Worm (Caenorhabditis elegans): ENCODE results near the gene nfki-1.

ce11 chrX:15347680-15348079 is 7.4 kb upstream of the nfki-1 start:
- TF ChIP-seq ceh-83 (GFP tag; optimal IDR thresholded peaks at IDR 0.05): peak; percentile 47
- no peak for TF ChIP-seq lsy-2 (tag; optimal IDR thresholded peaks at IDR 0.05)
- peak; percentile 58 for TF ChIP-seq pha-4 (tag; optimal IDR thresholded peaks at IDR 0.05)
- TF ChIP-seq unc-62 (GFP tag; optimal IDR thresholded peaks at IDR 0.05): peak; percentile 96

Data from whole organism, mixed stage, embryonic.